Worm (Caenorhabditis elegans) whole organism, early embryonic: ENCODE results near the gene nhr-185.

Experiments used
- B0310.2 ChIP-seq: sonication (generic microtip); optimal IDR thresholded peaks from 2 replicates; lab custom pipeline; 2016; ENCODE audit warnings: mild to moderate bottlenecking, missing genetic modification characterization, missing compliant biosample characterization
- F13C5.2 ChIP-seq: sonication (generic microtip); optimal IDR thresholded peaks from 2 replicates; lab custom pipeline; 2017; ENCODE audit warnings: mild to moderate bottlenecking, missing genetic modification characterization, inconsistent platforms, missing compliant biosample characterization
- aly-1 ChIP-seq: sonication (generic microtip); optimal IDR thresholded peaks from 2 replicates; lab custom pipeline; 2016; ENCODE audit warnings: missing genetic modification characterization, missing compliant biosample characterization
- ama-1 ChIP-seq: fragments of 150-350 bp; optimal IDR thresholded peaks from 2 replicates; lab custom pipeline; 2014
- ceh-13 ChIP-seq: fragments of 200-800 bp; sonication (Bioruptor generic); optimal IDR thresholded peaks from 2 replicates; lab custom pipeline; 2018; ENCODE audit warnings: mild to moderate bottlenecking, missing genetic modification characterization, missing compliant biosample characterization
- ceh-36 ChIP-seq: sonication (generic microtip); optimal IDR thresholded peaks from 2 replicates; lab custom pipeline; 2016; ENCODE audit warnings: missing genetic modification characterization, inconsistent platforms, missing compliant biosample characterization
- ets-7 ChIP-seq: sonication (generic microtip); optimal IDR thresholded peaks from 2 replicates; lab custom pipeline; 2016; ENCODE audit warnings: missing genotype, missing genetic modification characterization, missing compliant biosample characterization
- flt-1 ChIP-seq: fragments of 200-800 bp; sonication (Bioruptor generic); IDR thresholded peaks from 2 replicates; pipeline ENCODE4 v1.3.6; 2022; ENCODE audit warnings: missing genetic modification characterization, missing compliant biosample characterization
- hmbx-1 ChIP-seq: sonication (generic microtip); optimal IDR thresholded peaks from 2 replicates; lab custom pipeline; 2016; ENCODE audit warnings: mild to moderate bottlenecking, missing genetic modification characterization, missing compliant biosample characterization
- hmg-4 ChIP-seq: fragments of 200-800 bp; sonication (Bioruptor generic); optimal IDR thresholded peaks from 2 replicates; lab custom pipeline; 2018; ENCODE audit warnings: mild to moderate bottlenecking, missing genetic modification characterization, missing compliant biosample characterization
- hnd-1 ChIP-seq: sonication (generic microtip); optimal IDR thresholded peaks from 2 replicates; lab custom pipeline; 2016; ENCODE audit warnings: missing genetic modification characterization, missing compliant biosample characterization
- pes-1 ChIP-seq: fragments of 200-800 bp; sonication (Bioruptor generic); IDR thresholded peaks from 2 replicates; pipeline ENCODE4 v1.3.6; 2022; ENCODE audit warnings: missing genetic modification reagents, missing genetic modification characterization, missing compliant biosample characterization
- scrt-1 ChIP-seq: fragments of 200-800 bp; sonication (Bioruptor generic); IDR thresholded peaks from 2 replicates; pipeline ENCODE4 v1.3.6; 2022; ENCODE audit warnings: missing genetic modification characterization, missing compliant biosample characterization
- sea-1 ChIP-seq: fragments of 200-800 bp; sonication (Bioruptor generic); conservative IDR thresholded peaks from 2 replicates; pipeline ENCODE4 v1.3.6; 2022; ENCODE audit warnings: missing genetic modification characterization, missing compliant biosample characterization
- tbx-11 ChIP-seq: fragments of 200-800 bp; sonication (Bioruptor generic); IDR thresholded peaks from 2 replicates; pipeline ENCODE4 v1.3.6; 2022; ENCODE audit warnings: missing genetic modification characterization, missing compliant biosample characterization
- tbx-37 ChIP-seq: fragments of 200-800 bp; sonication (Bioruptor generic); conservative IDR thresholded peaks from 2 replicates; pipeline ENCODE4 v1.3.6; 2022; ENCODE audit warnings: missing genetic modification reagents, missing genetic modification characterization, missing compliant biosample characterization
- tra-4 ChIP-seq: sonication (generic microtip); optimal IDR thresholded peaks from 2 replicates; lab custom pipeline; 2017; ENCODE audit warnings: missing genetic modification characterization, missing compliant biosample characterization

Gene nhr-185

ce11 chrV:3811541-3811940, 35.6 kb downstream of the nhr-185 start, which contains the start of gene scl-13:
scl-13 (minus strand) TSS chrV:3811641.
- no peak for TF ChIP-seq tbx-11

- TF ChIP-seq tbx-37 (GFP tag; lab: Robert Waterston, UW), result no peak
- TF ChIP-seq B0310.2 (tag; lab: Kevin White, UChicago), result no peak
- TF ChIP-seq ceh-13 (GFP tag; lab: Kevin White, UChicago), result no peak
- no peak for TF ChIP-seq hmbx-1 (tag; lab: Kevin White, UChicago)
Measured at ce11 chrV:3810035-3810434, 37.1 kb downstream of the nhr-185 start.

DNA sequence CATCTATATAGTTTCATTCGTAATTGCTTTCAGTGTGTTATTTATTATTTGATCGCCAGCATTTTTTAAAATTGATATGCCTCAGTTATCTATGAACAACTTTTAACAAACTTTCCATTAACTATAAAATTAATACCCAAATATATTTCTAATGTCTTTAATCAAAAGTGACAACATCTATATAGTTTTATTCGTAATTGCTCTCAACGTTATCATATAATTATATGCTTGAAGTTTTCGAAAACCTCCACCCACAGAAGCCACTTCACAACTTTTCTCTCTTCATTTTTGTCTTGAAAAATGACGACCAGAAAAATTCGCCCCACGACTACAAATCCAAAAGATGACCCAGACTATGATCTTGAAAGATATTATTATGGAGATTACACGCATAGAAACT, 38.8 kb downstream of the nhr-185 start, which contains the start of gene srw-6:
TSS of gene srw-6 (plus strand) at position 301 of the 400 bp plus-strand sequence.
- no peak for TF ChIP-seq hmg-4
- TF ChIP-seq F13C5.2 (tag; lab: Kevin White, UChicago), result no peak
- no peak for TF ChIP-seq sea-1
- no peak for TF ChIP-seq pes-1
- no peak for TF ChIP-seq scrt-1
- no peak for TF ChIP-seq tra-4 (tag; lab: Kevin White, UChicago)
- no peak for TF ChIP-seq aly-1
- no peak for TF ChIP-seq tbx-11
- no peak for TF ChIP-seq flt-1
- TF ChIP-seq hnd-1, result no peak
- TF ChIP-seq tbx-37 (GFP tag; lab: Robert Waterston, UW), result no peak
- TF ChIP-seq ama-1, result no peak
- no peak for TF ChIP-seq ceh-36 (tag; lab: Kevin White, UChicago)

- TF ChIP-seq hmg-4 (no peak), B0310.2 (tag; lab: Kevin White, UChicago) (no peak), ets-7 (tag; lab: Kevin White, UChicago) (no peak), flt-1 (no peak), tbx-37 (GFP tag; lab: Robert Waterston, UW) (no peak), tbx-11 (no peak)
Measured at ce11 chrV:3807846-3808245, 39.3 kb downstream of the nhr-185 start.

- no peak for TF ChIP-seq hmbx-1 (tag; lab: Kevin White, UChicago)
Measured at ce11 chrV:3805961-3806360, 41.2 kb downstream of the nhr-185 start, which contains the start of gene srw-7. srw-7 (plus strand) TSS chrV:3806261.

ce11 chrV:3805499-3805898, 41.7 kb downstream of the nhr-185 start, which contains the start of gene R08F11.4:
R08F11.4 (minus strand) TSS chrV:3805527.
- TF ChIP-seq aly-1 (no peak), tbx-11 (no peak), tbx-37 (GFP tag; lab: Robert Waterston, UW) (no peak), flt-1 (no peak)

DNA sequence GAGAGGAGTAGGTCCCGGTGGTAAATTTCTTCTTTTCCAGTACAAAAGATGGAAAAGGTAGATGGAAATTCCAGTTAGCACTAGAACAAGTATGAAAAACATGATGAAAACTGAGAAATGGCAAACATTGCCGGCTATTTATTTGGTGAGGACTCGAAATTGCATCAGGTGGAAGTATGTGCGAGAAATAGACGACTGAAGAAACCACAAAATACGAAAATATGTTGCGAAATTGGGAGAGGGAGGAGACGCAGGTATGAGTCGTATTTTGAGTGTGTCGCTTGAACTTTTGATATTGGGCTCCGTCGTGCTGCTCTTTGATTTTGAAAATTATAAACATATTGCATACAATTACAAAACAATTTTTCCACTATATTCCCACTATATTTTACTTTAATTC, 43.8 kb downstream of the nhr-185 start, which contains the start of gene cyp-33C8:
TSS of gene cyp-33C8 (minus strand) at position 200 of the 400 bp plus-strand sequence.
- no peak for TF ChIP-seq ceh-13 (GFP tag; lab: Kevin White, UChicago)
- no peak for TF ChIP-seq F13C5.2 (tag; lab: Kevin White, UChicago)
- no peak for TF ChIP-seq tbx-37 (GFP tag; lab: Robert Waterston, UW)
- TF ChIP-seq ama-1, result no peak
- no peak for TF ChIP-seq tra-4 (tag; lab: Kevin White, UChicago)
- TF ChIP-seq B0310.2 (tag; lab: Kevin White, UChicago), result no peak
- TF ChIP-seq hmbx-1 (tag; lab: Kevin White, UChicago), result no peak

DNA sequence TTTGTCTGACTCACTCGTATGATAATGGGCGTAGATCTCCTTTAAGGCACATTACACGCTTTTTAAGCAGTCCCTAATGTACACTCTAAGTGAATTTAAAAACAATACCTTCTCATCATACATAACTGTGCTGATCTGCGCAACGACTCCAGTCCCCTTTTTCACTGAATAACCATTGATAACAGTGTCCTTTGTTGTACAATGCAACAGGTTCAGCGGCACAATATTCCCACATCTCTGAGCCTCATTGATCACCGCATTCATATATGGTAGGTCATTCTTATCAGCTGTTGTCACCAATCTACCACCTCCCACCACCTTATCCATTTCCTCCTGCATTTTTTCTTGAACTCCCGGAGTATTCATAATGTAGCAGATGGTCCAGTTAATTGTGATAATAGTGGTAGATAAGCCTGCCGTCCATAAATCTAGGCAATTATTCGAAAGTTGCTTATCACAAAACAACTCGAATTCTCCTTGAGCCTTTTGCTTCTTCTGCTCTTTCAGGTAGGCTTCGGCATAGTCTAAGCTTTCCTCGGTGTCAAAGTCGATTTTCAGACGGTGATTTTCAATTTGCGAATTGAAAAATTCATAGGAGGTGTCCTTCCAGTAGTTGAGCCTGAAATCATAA, 45.3 kb downstream of the nhr-185 start:
- no peak for TF ChIP-seq ama-1
- TF ChIP-seq tbx-37 (GFP tag; lab: Robert Waterston, UW), result no peak
- TF ChIP-seq sea-1, result no peak
- TF ChIP-seq tra-4 (tag; lab: Kevin White, UChicago), result no peak
- no peak for TF ChIP-seq hmg-4
- TF ChIP-seq scrt-1, result no peak
- TF ChIP-seq ceh-13 (GFP tag; lab: Kevin White, UChicago), result no peak
- TF ChIP-seq ceh-36 (tag; lab: Kevin White, UChicago), result no peak
- no peak for TF ChIP-seq ets-7 (tag; lab: Kevin White, UChicago)
- TF ChIP-seq pes-1, result no peak
- TF ChIP-seq F13C5.2 (tag; lab: Kevin White, UChicago), result no peak
- no peak for TF ChIP-seq tbx-11
- TF ChIP-seq aly-1, result no peak
- TF ChIP-seq B0310.2 (tag; lab: Kevin White, UChicago), result no peak
- TF ChIP-seq flt-1, result no peak
- TF ChIP-seq hmbx-1 (tag; lab: Kevin White, UChicago), result no peak
- TF ChIP-seq hnd-1, result no peak

DNA sequence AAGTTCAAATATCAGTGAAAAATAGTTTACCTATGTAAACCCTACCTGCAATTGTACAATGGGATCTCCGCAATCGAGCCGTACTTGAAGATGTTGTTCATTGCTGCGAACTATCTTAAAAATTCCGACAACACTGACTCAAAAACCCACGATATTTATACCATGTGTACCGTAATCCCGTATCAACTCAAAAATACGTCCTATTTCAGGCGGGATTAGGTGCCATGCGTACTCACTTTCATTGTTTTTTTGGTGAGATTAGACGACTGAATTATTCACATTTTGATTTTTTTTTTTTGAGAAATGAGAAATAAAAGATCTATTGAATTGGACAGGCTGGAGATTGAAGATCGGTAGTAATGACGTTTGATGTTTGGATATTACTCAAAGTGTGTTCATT, 46.8 kb downstream of the nhr-185 start, which contains the start of gene srt-30:
TSS of gene srt-30 (minus strand) at position 101 of the 400 bp plus-strand sequence.
- no peak for TF ChIP-seq ets-7 (tag; lab: Kevin White, UChicago)
- TF ChIP-seq flt-1, result no peak
- no peak for TF ChIP-seq scrt-1
- TF ChIP-seq ama-1, result no peak
- TF ChIP-seq hmbx-1 (tag; lab: Kevin White, UChicago), result no peak
- no peak for TF ChIP-seq pes-1
- no peak for TF ChIP-seq ceh-36 (tag; lab: Kevin White, UChicago)
- no peak for TF ChIP-seq ceh-13 (GFP tag; lab: Kevin White, UChicago)
- no peak for TF ChIP-seq tbx-37 (GFP tag; lab: Robert Waterston, UW)
- no peak for TF ChIP-seq B0310.2 (tag; lab: Kevin White, UChicago)
- no peak for TF ChIP-seq hnd-1
- no peak for TF ChIP-seq hmg-4
- no peak for TF ChIP-seq tra-4 (tag; lab: Kevin White, UChicago)
- TF ChIP-seq F13C5.2 (tag; lab: Kevin White, UChicago), result no peak
- TF ChIP-seq sea-1, result no peak
- no peak for TF ChIP-seq aly-1
- TF ChIP-seq tbx-11, result no peak
